Fruit fly (Drosophila melanogaster): ENCODE results near the gene RpL9.

The RpL9 gene

DNA sequence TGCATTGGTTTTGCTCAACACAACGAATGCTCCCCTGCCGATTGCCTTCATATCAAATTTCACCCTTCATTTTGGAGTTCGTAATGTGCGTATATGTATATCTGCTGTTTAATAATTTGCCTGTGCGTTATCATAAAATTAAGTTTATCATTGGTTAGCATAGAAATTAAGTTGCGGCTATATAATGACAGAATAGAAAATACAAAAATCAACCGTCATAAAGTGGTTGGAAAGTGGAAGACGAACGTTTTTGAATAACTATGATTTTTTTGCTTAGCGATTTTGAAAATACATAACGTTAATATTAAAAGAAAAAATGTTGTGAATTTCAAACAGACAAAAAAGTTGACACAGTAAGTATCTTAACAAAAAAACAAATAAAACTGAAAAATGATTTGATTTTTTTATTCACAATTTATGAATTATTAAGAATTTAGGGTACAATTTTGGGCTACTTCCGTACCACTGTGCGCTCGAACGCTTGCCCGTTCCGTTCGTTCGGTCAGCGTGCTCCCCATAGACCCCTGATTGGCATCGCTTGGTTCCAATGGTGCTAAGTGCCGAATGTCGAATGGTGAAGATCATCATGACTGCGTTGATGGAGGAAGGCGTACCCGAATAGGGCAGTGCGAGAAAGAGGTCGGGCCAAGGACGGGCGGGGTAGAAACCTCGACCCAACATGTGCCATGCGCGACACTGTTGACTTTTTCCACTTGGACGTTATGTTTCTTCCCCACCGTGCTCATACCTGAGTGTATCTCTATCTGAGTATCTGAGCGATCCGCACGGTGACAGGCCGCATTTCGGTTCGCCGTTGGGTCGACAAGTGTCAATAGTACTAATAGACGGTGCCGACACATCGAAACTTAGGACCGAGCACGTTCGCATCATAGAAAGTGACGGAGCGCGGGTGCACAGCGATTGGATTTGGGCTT is 33.9 kb upstream of the RpL9 start (continued):
- TF ChIP-seq dpn (GFP tag; optimal IDR thresholded peaks at IDR 0.05) = peak; percentile 19 to 51
- peak; percentile 36; the same call in 1 of the 2 replicates for TF ChIP-seq CG14014 (GFP tag; IDR thresholded peaks at IDR 0.05)
- TF ChIP-seq nerfin-1 (tag; optimal IDR thresholded peaks at IDR 0.05) = no peak
- peak; percentile 11 for TF ChIP-seq CG9609 (GFP tag; optimal IDR thresholded peaks at IDR 0.05)
- peak; percentile 29 for TF ChIP-seq Fer3 (tag; optimal IDR thresholded peaks at IDR 0.05)
- TF ChIP-seq Bteb2 (GFP tag; optimal IDR thresholded peaks at IDR 0.05) = peak; percentile 53
- peak; percentile 46; the same call in 1 of the 2 replicates for TF ChIP-seq E2f2 (GFP tag; IDR thresholded peaks at IDR 0.05)
- TF ChIP-seq tup (GFP tag; optimal IDR thresholded peaks at IDR 0.05) = peak; percentile 16
- TF ChIP-seq repo (GFP tag; optimal IDR thresholded peaks at IDR 0.05) = no peak
- TF ChIP-seq sisA (GFP tag; IDR thresholded peaks at IDR 0.05) = peak; percentile 34; the same call in 1 of the 2 replicates
- TF ChIP-seq CG17361 (GFP tag; IDR thresholded peaks at IDR 0.05) = peak; percentile 65; the same call in 1 of the 3 replicates
- TF ChIP-seq Xrp1 (GFP tag; IDR thresholded peaks at IDR 0.05) = peak; percentile 30; the same call in 1 of the 2 replicates
- TF ChIP-seq Hsf (GFP tag; optimal IDR thresholded peaks at IDR 0.05) = peak; percentile 61
- peak; percentile 56 for TF ChIP-seq CG10267 (tag; optimal IDR thresholded peaks at IDR 0.05)
- no peak for TF ChIP-seq pb (GFP tag; optimal IDR thresholded peaks at IDR 0.05)
- TF ChIP-seq abd-A (tag; optimal IDR thresholded peaks at IDR 0.05) = no peak
- peak; percentile 34 for TF ChIP-seq nau (GFP tag; optimal IDR thresholded peaks at IDR 0.05)
- 0 out of 2 replicates have a peak, but pooled peaks have one; percentile 22 for TF ChIP-seq CG10321 (GFP tag; IDR thresholded peaks at IDR 0.05)
- no peak for TF ChIP-seq CG6683 (GFP tag; optimal IDR thresholded peaks at IDR 0.05)
- peak; percentile 76 for TF ChIP-seq Sox102F (GFP tag; optimal IDR thresholded peaks at IDR 0.05)
- TF ChIP-seq disco-r (GFP tag; optimal IDR thresholded peaks at IDR 0.05) = peak; percentile 44
- TF ChIP-seq Nf-YB (GFP tag; optimal IDR thresholded peaks at IDR 0.05) = peak; percentile 49
- peak; percentile 51 for TF ChIP-seq chn (GFP tag; optimal IDR thresholded peaks at IDR 0.05)
- peak; percentile 39 for TF ChIP-seq H2.0 (GFP tag; IDR thresholded peaks at IDR 0.05)
- TF ChIP-seq CG11398 (GFP tag; optimal IDR thresholded peaks at IDR 0.05) = no peak
- TF ChIP-seq Dip3 (GFP tag; optimal IDR thresholded peaks at IDR 0.05) = peak; percentile 40
- TF ChIP-seq az2 (GFP tag; optimal IDR thresholded peaks at IDR 0.05) = peak; percentile 71
- TF ChIP-seq CG11247 (GFP tag; IDR thresholded peaks at IDR 0.05) = peak; percentile 10; the same call in 1 of the 2 replicates
- peak; percentile 50 for TF ChIP-seq org-1 (GFP tag; optimal IDR thresholded peaks at IDR 0.05)
- peak; percentile 69 for TF ChIP-seq grau (tag; optimal IDR thresholded peaks at IDR 0.05)
- peak; percentile 2 for TF ChIP-seq odd (GFP tag; optimal IDR thresholded peaks at IDR 0.05)
- TF ChIP-seq crol (GFP tag; IDR thresholded peaks at IDR 0.05) = peak; percentile 88
- no peak for TF ChIP-seq h (optimal IDR thresholded peaks at IDR 0.05)
- peak; percentile 44 for TF ChIP-seq CG4282 (GFP tag; optimal IDR thresholded peaks at IDR 0.05)
- TF ChIP-seq PHDP (tag; optimal IDR thresholded peaks at IDR 0.05) = peak; percentile 68
- no peak for TF ChIP-seq CG12744 (GFP tag; optimal IDR thresholded peaks at IDR 0.05)
- peak; percentile 39; the same call in 2 of the 3 replicates for TF ChIP-seq tgo (GFP tag; IDR thresholded peaks at IDR 0.05)
- TF ChIP-seq Fer1 (GFP tag; optimal IDR thresholded peaks at IDR 0.05) = peak; percentile 33
- no peak for TF ChIP-seq CG10274 (GFP tag; optimal IDR thresholded peaks at IDR 0.05)
- peak; percentile 36 for TF ChIP-seq CG16863 (GFP tag; optimal IDR thresholded peaks at IDR 0.05)
- peak in 1 of 2 experiments; percentile 76 for TF ChIP-seq bsh (GFP tag; optimal IDR thresholded peaks at IDR 0.05)
- TF ChIP-seq hb (GFP tag; IDR thresholded peaks at IDR 0.05; ENCODE audit: partially characterized antibody) = no peak
- no peak for TF ChIP-seq HmgZ (tag; optimal IDR thresholded peaks at IDR 0.05)
- TF ChIP-seq dysf (GFP tag; IDR thresholded peaks at IDR 0.05) = peak; percentile 64
- no peak for TF ChIP-seq wek (GFP tag; optimal IDR thresholded peaks at IDR 0.05)
- TF ChIP-seq nmo (GFP tag; optimal IDR thresholded peaks at IDR 0.05) = peak; percentile 49
- peak; percentile 33 for TF ChIP-seq CG7786 (GFP tag; optimal IDR thresholded peaks at IDR 0.05)
- TF ChIP-seq tin (GFP tag; optimal IDR thresholded peaks at IDR 0.05) = peak; percentile 35
- no peak for TF ChIP-seq CG4854 (GFP tag; optimal IDR thresholded peaks at IDR 0.05)

Data from whole organism, embryonic.